Fruit fly (Drosophila melanogaster): ENCODE results near the gene CG34164.
A peak's percentile ranks its signal among the peaks of the same experiment; 100 is the strongest.

CG34164 gene

DNA sequence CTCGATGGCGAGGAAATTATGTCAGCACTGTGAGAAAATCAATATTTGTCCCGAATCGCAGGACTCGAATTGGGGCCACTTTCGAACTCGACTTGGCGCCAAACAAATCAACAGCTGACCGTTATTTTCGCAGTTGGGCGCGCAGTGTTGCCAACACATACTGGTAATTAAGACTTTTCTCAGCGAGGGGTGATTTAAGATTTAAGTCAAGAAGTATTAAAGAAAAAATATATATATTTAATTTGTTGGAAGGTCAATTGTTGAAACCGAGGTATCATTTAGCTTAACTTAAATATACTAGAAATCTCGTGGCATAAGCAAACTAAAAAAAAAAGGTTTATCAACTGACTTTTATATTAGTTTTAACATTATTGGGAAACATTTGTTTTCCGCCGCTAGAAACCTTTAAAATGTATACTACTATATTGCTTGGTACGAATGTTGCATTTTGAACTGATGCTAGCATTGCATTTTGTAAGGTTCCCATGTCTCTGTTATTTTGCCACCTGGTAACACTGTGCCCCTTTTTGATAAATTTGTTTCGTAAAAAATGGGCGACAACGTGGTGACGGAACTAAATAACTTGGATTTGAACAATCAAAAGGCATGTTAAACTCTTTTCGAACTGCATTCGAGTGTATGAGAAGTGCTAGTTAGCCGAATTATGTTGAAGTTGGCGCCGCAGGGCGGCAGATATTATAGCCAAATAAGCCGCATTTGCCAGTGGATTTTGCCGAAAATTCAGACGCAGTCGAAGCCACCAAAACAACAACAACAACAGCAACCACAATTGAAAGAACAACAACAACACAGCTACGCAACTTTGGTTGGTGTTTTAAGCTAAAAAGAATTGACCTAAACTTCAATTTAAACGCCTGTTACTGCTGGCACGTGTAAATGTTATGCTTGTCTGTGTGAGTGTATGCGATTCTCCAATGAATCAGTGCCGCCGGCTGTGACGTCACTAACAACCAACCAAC lies 47.4 kb downstream of the CG34164 start, which contains the start of the genes Patsas and ThrRS (continued):
- TF ChIP-seq CG2202 (tag; optimal IDR thresholded peaks at IDR 0.05) (peak; percentile 49), nerfin-1 (tag; optimal IDR thresholded peaks at IDR 0.05) (peak; percentile 78), ab (GFP tag; optimal IDR thresholded peaks at IDR 0.05) (peak; percentile 60), CG1233 (GFP tag; optimal IDR thresholded peaks at IDR 0.05) (peak; percentile 82), Lhr (GFP tag; optimal IDR thresholded peaks at IDR 0.05) (peak; percentile 49), CG2199 (GFP tag; IDR thresholded peaks at IDR 0.05) (peak; percentile 64; the same call in 1 of the 3 replicates), CG11398 (GFP tag; optimal IDR thresholded peaks at IDR 0.05) (no peak), Fer1 (GFP tag; optimal IDR thresholded peaks at IDR 0.05) (peak; percentile 88), Adf1 (GFP tag; IDR thresholded peaks at IDR 0.05) (peak; percentile 52), Blimp-1 (GFP tag; optimal IDR thresholded peaks at IDR 0.05) (peak; percentile 84), chinmo (GFP tag; IDR thresholded peaks at IDR 0.05; ENCODE audit: partially characterized antibody) (no peak), z (GFP tag; IDR thresholded peaks at IDR 0.05) (no peak), ara (GFP tag; IDR thresholded peaks at IDR 0.05) (peak; percentile 78; the same call in 1 of the 2 replicates), hbn (GFP tag; IDR thresholded peaks at IDR 0.05; ENCODE audit: partially characterized antibody) (no peak), Lpt (GFP tag; optimal IDR thresholded peaks at IDR 0.05) (no peak), CG6175 (GFP tag; IDR thresholded peaks at IDR 0.05) (no peak; the same call in 2 of the 3 replicates), CG18011 (GFP tag; optimal IDR thresholded peaks at IDR 0.05) (peak; percentile 52), CrebB (tag; optimal IDR thresholded peaks at IDR 0.05) (peak; percentile 43), CG8944 (GFP tag; optimal IDR thresholded peaks at IDR 0.05) (peak; percentile 69), ssp (GFP tag; IDR thresholded peaks at IDR 0.05) (peak; percentile 97), crol (GFP tag; IDR thresholded peaks at IDR 0.05) (no peak), CG6683 (GFP tag; optimal IDR thresholded peaks at IDR 0.05) (peak; percentile 47), C15 (GFP tag; IDR thresholded peaks at IDR 0.05) (peak; percentile 52; the same call in 1 of the 3 replicates), CG10431 (GFP tag; optimal IDR thresholded peaks at IDR 0.05) (peak; percentile 33), CG12942 (GFP tag; optimal IDR thresholded peaks at IDR 0.05) (peak; percentile 86), CG11093 (GFP tag; IDR thresholded peaks at IDR 0.05) (peak; percentile 74; the same call in 2 of the 3 replicates), Tbp (GFP tag; optimal IDR thresholded peaks at IDR 0.05) (no peak), Taf1 (GFP tag; IDR thresholded peaks at IDR 0.05) (peak; percentile 57; the same call in 1 of the 2 replicates), scrt (GFP tag; optimal IDR thresholded peaks at IDR 0.05) (peak; percentile 75), sug (tag; optimal IDR thresholded peaks at IDR 0.05) (peak; percentile 86), CG2116 (GFP tag; optimal IDR thresholded peaks at IDR 0.05) (peak; percentile 90), Bdp1 (GFP tag; optimal IDR thresholded peaks at IDR 0.05) (peak; percentile 59), sisA (GFP tag; IDR thresholded peaks at IDR 0.05) (peak; percentile 86), Aef1 (GFP tag; IDR thresholded peaks at IDR 0.05) (peak; percentile 86), CG17829 (tag; optimal IDR thresholded peaks at IDR 0.05) (peak; percentile 84), prd (optimal IDR thresholded peaks at IDR 0.05) (no peak), prd (GFP tag; IDR thresholded peaks at IDR 0.05) (peak; percentile 98), Optix (GFP tag; IDR thresholded peaks at IDR 0.05) (peak; percentile 53; the same call in 1 of the 3 replicates), CG11723 (GFP tag; optimal IDR thresholded peaks at IDR 0.05) (peak; percentile 63), sima (GFP tag; optimal IDR thresholded peaks at IDR 0.05) (peak; percentile 36), MTF-1 (GFP tag; optimal IDR thresholded peaks at IDR 0.05; ENCODE audit: borderline replicate concordance) (peak; percentile 50), CG8089 (GFP tag; optimal IDR thresholded peaks at IDR 0.05) (peak; percentile 71), Bteb2 (GFP tag; optimal IDR thresholded peaks at IDR 0.05) (peak; percentile 69), lab (GFP tag; optimal IDR thresholded peaks at IDR 0.05) (peak; percentile 90), ac (GFP tag; optimal IDR thresholded peaks at IDR 0.05) (no peak), CG15696 (tag; optimal IDR thresholded peaks at IDR 0.05) (peak; percentile 85), CG7372 (GFP tag; IDR thresholded peaks at IDR 0.05) (peak; percentile 82), CG11456 (GFP tag; IDR thresholded peaks at IDR 0.05) (peak; percentile 76)
